Worm (Caenorhabditis elegans): ENCODE measurements around the gene F36F12.3.

- no peak for TF ChIP-seq lin-11 (tag; optimal IDR thresholded peaks at IDR 0.05)
- no peak for TF ChIP-seq nhr-6 (tag; optimal IDR thresholded peaks at IDR 0.05)
- no peak for TF ChIP-seq elt-3 (tag; optimal IDR thresholded peaks at IDR 0.05)
- TF ChIP-seq skn-1 (tag; optimal IDR thresholded peaks at IDR 0.05): no peak
- TF ChIP-seq unc-55 (GFP tag; optimal IDR thresholded peaks at IDR 0.05): no peak
- no peak for TF ChIP-seq blmp-1 (tag; optimal IDR thresholded peaks at IDR 0.05; ENCODE audit: insufficient read depth)
These were observed 34.1 kb upstream of the F36F12.3 start, which contains the start of gene Y40B10A.11 for ce11 chrV:2051507-2051906.
